Worm (Caenorhabditis elegans) whole organism, young adult: Measurements from ENCODE around the gene R11H6.5.

Experiments used
- ama-1 ChIP-seq, 3 experiments: fragments of 150-350 bp in 1 of 3; sonication (generic microtip) in 2 of 3; optimal IDR thresholded peaks; 2 replicates each; lab custom pipeline; 2014 to 2018; ENCODE audit warnings: missing biosample characterization in 2 of 3, missing genetic modification characterization in 2 of 3, missing genetic modification reagents in 2 of 3
- lin-35 ChIP-seq, 3 experiments: fragments of 150-350 bp in 2 of 3; sonication (generic microtip) in 1 of 3; optimal IDR thresholded peaks; 2 replicates each; lab custom pipeline; 2014 to 2018; ENCODE audit warnings: missing biosample characterization in 3 of 3, missing genetic modification characterization in 3 of 3, missing genetic modification reagents in 3 of 3
- nhr-120 ChIP-seq: fragments of 200-800 bp; sonication (Bioruptor generic); IDR thresholded peaks from 2 replicates; pipeline ENCODE4 v1.3.6; 2022; ENCODE audit warnings: missing genetic modification characterization, missing compliant biosample characterization
- pha-4 ChIP-seq: fragments of 150-350 bp; sonication (generic microtip); optimal IDR thresholded peaks from 2 replicates; lab custom pipeline; 2014; ENCODE audit warnings: missing biosample characterization, missing genetic modification reagents, missing genetic modification characterization

DNA sequence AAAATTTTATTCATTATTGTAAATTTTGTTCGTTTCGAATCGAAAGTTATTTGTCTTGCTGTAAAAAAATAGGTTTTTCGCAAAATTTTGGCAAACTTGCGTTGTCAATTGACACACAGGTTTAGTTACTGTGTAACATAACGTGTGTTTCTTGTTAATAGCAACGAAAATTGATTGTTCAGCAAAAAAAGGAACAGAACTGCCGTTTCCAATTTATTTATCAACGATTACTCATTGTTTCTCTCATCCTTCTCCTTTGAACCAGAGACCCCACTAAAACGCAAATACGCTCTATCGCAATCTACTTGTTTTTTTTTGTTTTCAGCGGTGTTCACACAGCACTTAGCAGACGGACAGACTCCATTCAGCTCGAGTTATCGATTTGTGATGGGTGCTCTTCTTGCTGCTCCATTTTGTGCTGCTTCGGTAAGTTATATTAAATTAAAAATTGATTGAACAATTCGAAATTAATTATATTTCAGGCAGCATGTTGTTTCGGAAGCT, 14.3 kb downstream of the R11H6.5 start, which contains the start of gene R11H6.2:
- TF ChIP-seq lin-35 (GFP tag; optimal IDR thresholded peaks at IDR 0.05; lab: Kevin White, UChicago) = no peak
- TF ChIP-seq pha-4 (tag; lab: Kevin White, UChicago) = no peak
- no peak for TF ChIP-seq nhr-120 (GFP tag; lab: Robert Waterston, UW)
- TF ChIP-seq ama-1 (optimal IDR thresholded peaks at IDR 0.05; lab: Kevin White, UChicago) = no peak
- no peak for TF ChIP-seq ama-1 (GFP tag; optimal IDR thresholded peaks at IDR 0.05; lab: Kevin White, UChicago)
